Fruit fly (Drosophila melanogaster) whole organism, embryonic: ENCODE results near the gene CG8516.
A peak's percentile ranks its signal among the peaks of the same experiment; 100 is the strongest.

Source experiments
- Antp ChIP-seq: fragments of 200-800 bp; sonication (Bioruptor generic); optimal IDR thresholded peaks from 3 replicates; lab custom pipeline; 2016; ENCODE audit warnings: missing biosample characterization, missing genetic modification characterization
- Atf6 ChIP-seq: fragments of 200-800 bp; sonication (Bioruptor generic); IDR thresholded peaks from 2 replicates; pipeline ENCODE4 v1.3.6; 2022; ENCODE audit warnings: missing biosample characterization, missing genetic modification characterization
- BtbVII ChIP-seq: fragments of 200-800 bp; sonication (Bioruptor generic); optimal IDR thresholded peaks from 3 replicates; lab custom pipeline; 2017; ENCODE audit warnings: missing biosample characterization, mild to moderate bottlenecking, missing genetic modification characterization
- CG11560 ChIP-seq: fragments of 200-800 bp; sonication (Bioruptor generic); IDR thresholded peaks from 3 replicates; pipeline ENCODE4 v1.3.6; 2022; ENCODE audit warnings: missing biosample characterization, missing genetic modification characterization
- CG11696 ChIP-seq: fragments of 200-800 bp; sonication (Bioruptor generic); IDR thresholded peaks from 2 replicates; pipeline ENCODE4 v1.3.6; 2022; ENCODE audit warnings: missing biosample characterization, missing genetic modification characterization
- CG12744 ChIP-seq: fragments of 200-800 bp; sonication (Bioruptor generic); optimal IDR thresholded peaks from 2 replicates; lab custom pipeline; 2016; ENCODE audit warnings: missing biosample characterization, missing genetic modification characterization
- CG12942 ChIP-seq: fragments of 200-800 bp; sonication (Bioruptor generic); optimal IDR thresholded peaks from 3 replicates; lab custom pipeline; 2016; ENCODE audit warnings: missing biosample characterization, missing genetic modification characterization
- CG16779 ChIP-seq: fragments of 200-800 bp; sonication (Bioruptor generic); IDR thresholded peaks from 2 replicates; pipeline ENCODE4 v1.3.6; 2022; ENCODE audit warnings: missing biosample characterization, missing genetic modification characterization
- CG17829 ChIP-seq: fragments of 200-800 bp; optimal IDR thresholded peaks from 2 replicates; lab custom pipeline; 2019; ENCODE audit warnings: missing biosample characterization, mild to moderate bottlenecking, missing genetic modification characterization, moderate library complexity
- CG2712 ChIP-seq: fragments of 200-800 bp; optimal IDR thresholded peaks from 3 replicates; lab custom pipeline; 2019; ENCODE audit warnings: missing biosample characterization, mild to moderate bottlenecking, missing genetic modification characterization, moderate library complexity
- CG31441 ChIP-seq: fragments of 200-800 bp; sonication (Bioruptor generic); IDR thresholded peaks from 2 replicates; pipeline ENCODE4 v1.3.6; 2022; ENCODE audit warnings: missing biosample characterization, missing genetic modification characterization
- CG3163 ChIP-seq: fragments of 200-800 bp; sonication (Bioruptor generic); optimal IDR thresholded peaks from 3 replicates; lab custom pipeline; 2016; ENCODE audit warnings: missing biosample characterization, missing genetic modification characterization
- CG6272 ChIP-seq: fragments of 200-800 bp; sonication (Bioruptor generic); IDR thresholded peaks from 2 replicates; pipeline ENCODE4 v1.3.6; 2022; ENCODE audit warnings: missing biosample characterization, missing genetic modification characterization
- CG6813 ChIP-seq: fragments of 200-800 bp; sonication (Bioruptor generic); optimal IDR thresholded peaks from 2 replicates; lab custom pipeline; 2017; ENCODE audit warnings: missing biosample characterization, missing genetic modification characterization, mild to moderate bottlenecking, moderate library complexity, missing genetic modification reagents
- CG6854 ChIP-seq: fragments of 200-800 bp; sonication (Bioruptor generic); optimal IDR thresholded peaks from 3 replicates; lab custom pipeline; 2017; ENCODE audit warnings: missing biosample characterization, mild to moderate bottlenecking, missing genetic modification characterization
- CG7372 ChIP-seq: fragments of 200-800 bp; sonication (Bioruptor generic); IDR thresholded peaks from 2 replicates; pipeline ENCODE4 v1.3.6; 2022; ENCODE audit warnings: missing biosample characterization, missing genetic modification characterization
- CG8765 ChIP-seq: fragments of 200-800 bp; sonication (Bioruptor generic); IDR thresholded peaks from 2 replicates; pipeline ENCODE4 v1.3.6; 2022; ENCODE audit warnings: missing biosample characterization, missing genetic modification characterization
- Camta ChIP-seq: fragments of 200-800 bp; sonication (Bioruptor generic); optimal IDR thresholded peaks from 2 replicates; lab custom pipeline; 2016; ENCODE audit warnings: missing biosample characterization, missing genetic modification characterization
- D ChIP-seq, 2 experiments: fragments of 200-800 bp in 1 of 2; fragments of >200 bp in 1 of 2; sonication (Bioruptor generic) in 1 of 2; optimal IDR thresholded peaks; 2 replicates in 1 of 2; 3 replicates in 1 of 2; lab custom pipeline; 2017; ENCODE audit warnings: mild to moderate bottlenecking in 1 of 2, missing biosample characterization in 1 of 2, missing genetic modification characterization in 1 of 2, missing genetic modification reagents in 1 of 2
- Eip74EF ChIP-seq, 2 experiments: fragments of 200-800 bp in 1 of 2; fragments of >200 bp in 1 of 2; sonication (Bioruptor generic) in 1 of 2; optimal IDR thresholded peaks; 2 replicates each; lab custom pipeline; 2017 to 2019; ENCODE audit warnings: missing biosample characterization in 2 of 2, missing genetic modification characterization in 2 of 2, mild to moderate bottlenecking in 1 of 2, moderate library complexity in 1 of 2
- HLH54F ChIP-seq: fragments of 200-800 bp; sonication (Bioruptor generic); optimal IDR thresholded peaks from 3 replicates; lab custom pipeline; 2016; ENCODE audit warnings: missing biosample characterization, missing genetic modification characterization
- Hr78 ChIP-seq, 2 experiments: fragments of 200-800 bp in 1 of 2; fragments of >200 bp in 1 of 2; sonication (Bioruptor generic) in 1 of 2; optimal IDR thresholded peaks; 2 replicates each; lab custom pipeline; 2017 to 2019; ENCODE audit warnings: missing biosample characterization in 2 of 2, missing genetic modification characterization in 2 of 2, mild to moderate bottlenecking in 1 of 2, moderate library complexity in 1 of 2
- Mad ChIP-seq: fragments of 200-800 bp; sonication (Bioruptor generic); optimal IDR thresholded peaks from 2 replicates; lab custom pipeline; 2016; ENCODE audit warnings: missing biosample characterization, missing genetic modification characterization
- Max ChIP-seq: fragments of 200-800 bp; sonication (Bioruptor generic); optimal IDR thresholded peaks from 2 replicates; lab custom pipeline; 2016; ENCODE audit warnings: missing biosample characterization, mild to moderate bottlenecking, missing genetic modification characterization
- Med ChIP-seq: fragments of 200-800 bp; sonication (Bioruptor generic); peaks from one replicate; lab custom pipeline; 2016; ENCODE audit warnings: missing biosample characterization, missing genetic modification characterization, mild to moderate bottlenecking, inconsistent platforms, moderate library complexity
- Ptx1 ChIP-seq: fragments of 200-800 bp; sonication (Bioruptor generic); IDR thresholded peaks from 2 replicates; pipeline ENCODE4 v1.3.6; 2022; ENCODE audit warnings: missing biosample characterization, missing genetic modification characterization
- Ravus ChIP-seq: fragments of 200-800 bp; sonication (Bioruptor generic); IDR thresholded peaks from 2 replicates; pipeline ENCODE4 v1.3.6; 2022; ENCODE audit warnings: missing biosample characterization, missing genetic modification characterization
- chif ChIP-seq, 2 experiments: fragments of 200-800 bp; sonication (Bioruptor generic); optimal IDR thresholded peaks; 3 replicates each; lab custom pipeline; 2016; ENCODE audit warnings: missing biosample characterization in 2 of 2, missing genetic modification characterization in 2 of 2
- dati ChIP-seq: fragments of 200-800 bp; sonication (Bioruptor generic); IDR thresholded peaks from 2 replicates; pipeline ENCODE4 v1.3.6; 2022; ENCODE audit warnings: missing biosample characterization, missing genetic modification characterization
- hbn ChIP-seq: fragments of 200-800 bp; sonication (Bioruptor generic); IDR thresholded peaks from 2 replicates; pipeline ENCODE4 v1.3.6; 2022; ENCODE audit warnings: missing biosample characterization, missing genetic modification characterization; ENCODE audit not compliant: partially characterized antibody
- kni ChIP-seq: fragments of 200-800 bp; sonication (Bioruptor generic); optimal IDR thresholded peaks from 3 replicates; lab custom pipeline; 2017; ENCODE audit warnings: mild to moderate bottlenecking, missing biosample characterization, missing genetic modification reagents, missing genetic modification characterization
- lbe ChIP-seq: fragments of 200-800 bp; sonication (Bioruptor generic); optimal IDR thresholded peaks from 2 replicates; lab custom pipeline; 2016; ENCODE audit warnings: missing biosample characterization, mild to moderate bottlenecking, missing genetic modification characterization
- mam ChIP-seq: fragments of 200-800 bp; sonication (Bioruptor generic); optimal IDR thresholded peaks from 3 replicates; lab custom pipeline; 2016; ENCODE audit warnings: missing biosample characterization, missing genetic modification characterization
- org-1 ChIP-seq: fragments of 200-800 bp; sonication (Bioruptor generic); optimal IDR thresholded peaks from 2 replicates; lab custom pipeline; 2017; ENCODE audit warnings: missing biosample characterization, missing genetic modification characterization
- pan ChIP-seq, 4 experiments: fragments of >200 bp in 3 of 4; fragments of 200-800 bp in 1 of 4; sonication (Bioruptor generic) in 1 of 4; optimal IDR thresholded peaks in 3 of 4; IDR thresholded peaks in 1 of 4; 2 replicates each; pipeline versions ENCODE4 v1.3.6 to Lab custom; 2017 to 2022; ENCODE audit warnings: missing biosample characterization in 2 of 4, missing genetic modification characterization in 2 of 4, mixed read lengths in 1 of 4
- pfk ChIP-seq: fragments of 200-800 bp; sonication (Bioruptor generic); optimal IDR thresholded peaks from 2 replicates; lab custom pipeline; 2018; ENCODE audit warnings: missing biosample characterization, mild to moderate bottlenecking, missing genetic modification characterization, moderate library complexity
- psq ChIP-seq: fragments of 200-800 bp; sonication (Bioruptor generic); optimal IDR thresholded peaks from 2 replicates; lab custom pipeline; 2017; ENCODE audit warnings: missing biosample characterization, missing genetic modification characterization
- pzg ChIP-seq: fragments of 200-800 bp; sonication (Bioruptor generic); optimal IDR thresholded peaks from 3 replicates; lab custom pipeline; 2018; ENCODE audit warnings: missing biosample characterization, mild to moderate bottlenecking, missing genetic modification characterization, moderate library complexity
- ranshi ChIP-seq: fragments of 200-800 bp; sonication (Bioruptor generic); IDR thresholded peaks from 2 replicates; pipeline ENCODE4 v1.3.6; 2022; ENCODE audit warnings: missing biosample characterization, missing genetic modification characterization
- run ChIP-seq: fragments of 200-800 bp; sonication (Bioruptor generic); optimal IDR thresholded peaks from 3 replicates; lab custom pipeline; 2018; ENCODE audit warnings: missing biosample characterization, mild to moderate bottlenecking, missing genetic modification characterization
- tgo ChIP-seq: fragments of 200-800 bp; sonication (Bioruptor generic); IDR thresholded peaks from 3 replicates; pipeline ENCODE4 v1.3.6; 2022; ENCODE audit warnings: missing biosample characterization, missing genetic modification characterization
- tio ChIP-seq: fragments of 200-800 bp; sonication (Bioruptor generic); optimal IDR thresholded peaks from 2 replicates; lab custom pipeline; 2017; ENCODE audit warnings: missing biosample characterization, missing genetic modification characterization, inconsistent platforms
- tll ChIP-seq, 2 experiments: fragments of 200-800 bp in 1 of 2; fragments of >200 bp in 1 of 2; sonication (Bioruptor generic) in 1 of 2; optimal IDR thresholded peaks; 2 replicates each; lab custom pipeline; 2017 to 2019; ENCODE audit warnings: missing biosample characterization in 2 of 2, missing genetic modification characterization in 2 of 2, mild to moderate bottlenecking in 1 of 2, moderate library complexity in 1 of 2
- trh ChIP-seq: fragments of 200-800 bp; sonication (Bioruptor generic); optimal IDR thresholded peaks from 2 replicates; lab custom pipeline; 2016; ENCODE audit warnings: missing biosample characterization, missing genetic modification characterization
- tup ChIP-seq: fragments of 200-800 bp; sonication (Bioruptor generic); optimal IDR thresholded peaks from 2 replicates; lab custom pipeline; 2016; ENCODE audit warnings: missing biosample characterization, mild to moderate bottlenecking, missing genetic modification characterization, moderate library complexity
- unpg ChIP-seq: fragments of 200-800 bp; sonication (Bioruptor generic); optimal IDR thresholded peaks from 3 replicates; lab custom pipeline; 2018; ENCODE audit warnings: missing biosample characterization, mild to moderate bottlenecking, missing genetic modification characterization, moderate library complexity
- wek ChIP-seq: fragments of 200-800 bp; sonication (Bioruptor generic); optimal IDR thresholded peaks from 3 replicates; lab custom pipeline; 2018; ENCODE audit warnings: missing biosample characterization, mild to moderate bottlenecking, missing genetic modification characterization, moderate library complexity

CG8516 gene

dm6 chr3R:9762955-9763931, 29.9 kb upstream of the CG8516 start, which contains the start of the genes Snap24 and CG8478 (continued):
- no peak for TF ChIP-seq HLH54F (GFP tag; lab: Kevin White, UChicago)
- no peak for TF ChIP-seq Ravus
- TF ChIP-seq CG6813 (GFP tag; lab: Kevin White, UChicago) = no peak
- TF ChIP-seq Hr78 (GFP tag; optimal IDR thresholded peaks at IDR 0.05; lab: Kevin White, UChicago) = no peak
- TF ChIP-seq chif (GFP tag; optimal IDR thresholded peaks at IDR 0.05; lab: Kevin White, UChicago) = no peak
- TF ChIP-seq CG11696 = no peak
- TF ChIP-seq CG3163 = no peak
- no peak for TF ChIP-seq Mad
- TF ChIP-seq run = no peak
- TF ChIP-seq lbe (GFP tag; lab: Kevin White, UChicago) = no peak
- no peak for TF ChIP-seq pfk (GFP tag; lab: Kevin White, UChicago)
- TF ChIP-seq Max (GFP tag; lab: Kevin White, UChicago) = no peak
- no peak for TF ChIP-seq tgo (GFP tag; lab: Robert Waterston, UW)
- TF ChIP-seq trh (GFP tag; lab: Kevin White, UChicago) = no peak
- no peak for TF ChIP-seq wek (GFP tag; lab: Kevin White, UChicago)
- no peak for TF ChIP-seq CG12942 (GFP tag; lab: Kevin White, UChicago)
- TF ChIP-seq Eip74EF (GFP tag; optimal IDR thresholded peaks at IDR 0.05; lab: Kevin White, UChicago) = no peak
- no peak for TF ChIP-seq unpg (GFP tag; lab: Kevin White, UChicago)
- no peak for TF ChIP-seq org-1 (GFP tag; lab: Kevin White, UChicago)
- no peak for TF ChIP-seq CG7372 (GFP tag; lab: Robert Waterston, UW)
- TF ChIP-seq CG31441 (GFP tag; lab: Robert Waterston, UW) = no peak
- TF ChIP-seq CG12744 (GFP tag; lab: Kevin White, UChicago) = no peak
- peak; percentile 6 for TF ChIP-seq CG2712 (tag; lab: Kevin White, UChicago)
- TF ChIP-seq dati (GFP tag; lab: Robert Waterston, UW) = no peak
- TF ChIP-seq D (optimal IDR thresholded peaks at IDR 0.05; lab: Kevin White, UChicago) = no peak
- TF ChIP-seq D (GFP tag; optimal IDR thresholded peaks at IDR 0.05; lab: Kevin White, UChicago) = no peak
- TF ChIP-seq psq (GFP tag; lab: Kevin White, UChicago) = no peak
- no peak for TF ChIP-seq tll (GFP tag; optimal IDR thresholded peaks at IDR 0.05; lab: Kevin White, UChicago)
- TF ChIP-seq pzg (GFP tag; lab: Kevin White, UChicago) = peak; percentile 61
- TF ChIP-seq BtbVII (GFP tag; lab: Kevin White, UChicago) = no peak
- TF ChIP-seq mam = peak; percentile 2
- TF ChIP-seq kni (GFP tag; lab: Kevin White, UChicago) = no peak
- TF ChIP-seq CG8765 (GFP tag; lab: Robert Waterston, UW) = no peak
- TF ChIP-seq CG17829 (tag; lab: Kevin White, UChicago) = no peak
- TF ChIP-seq tup (GFP tag; lab: Kevin White, UChicago) = no peak
- no peak for TF ChIP-seq Antp (GFP tag; lab: Kevin White, UChicago)
- no peak for TF ChIP-seq CG16779 (GFP tag; lab: Robert Waterston, UW)
- no peak for TF ChIP-seq tio (GFP tag; lab: Kevin White, UChicago)
- peak; percentile 70 for TF ChIP-seq Med
- TF ChIP-seq Camta (GFP tag; lab: Kevin White, UChicago) = peak; percentile 33
- no peak for TF ChIP-seq pan (optimal IDR thresholded peaks at IDR 0.05; lab: Kevin White, UChicago)
- no peak for TF ChIP-seq pan (GFP tag; optimal IDR thresholded peaks at IDR 0.05 in 1 of 2, IDR thresholded peaks at IDR 0.05 in 1 of 2)
- no peak for TF ChIP-seq CG6854 (GFP tag; lab: Kevin White, UChicago)
- TF ChIP-seq hbn (GFP tag; lab: Robert Waterston, UW) = peak; percentile 65
- TF ChIP-seq Ptx1 (GFP tag; lab: Robert Waterston, UW) = no peak
- no peak for TF ChIP-seq CG6272 (GFP tag; lab: Robert Waterston, UW)
- no peak for TF ChIP-seq Atf6
- no peak for TF ChIP-seq ranshi (GFP tag; lab: Robert Waterston, UW)
- no peak for TF ChIP-seq CG11560 (tag; lab: Robert Waterston, UW)
